Fruit fly (Drosophila melanogaster) whole organism, adult: ENCODE results near the gene CG17145.

ENCODE experiments used
- CG12768 ChIP-seq: fragments of 200-800 bp; sonication (Bioruptor generic); optimal IDR thresholded peaks from 2 replicates; lab custom pipeline; 2017; ENCODE audit warnings: missing biosample characterization, missing genetic modification characterization, mild to moderate bottlenecking, moderate library complexity, missing genetic modification reagents
- CG14711 ChIP-seq: fragments of 200-800 bp; sonication (Bioruptor generic); optimal IDR thresholded peaks from 2 replicates; lab custom pipeline; 2018; ENCODE audit warnings: missing biosample characterization, mild to moderate bottlenecking, missing genetic modification characterization, moderate library complexity
- CG5204 ChIP-seq: fragments of 200-800 bp; sonication (Bioruptor generic); optimal IDR thresholded peaks from 2 replicates; lab custom pipeline; 2016; ENCODE audit warnings: missing biosample characterization, missing genetic modification characterization
- CG7101 ChIP-seq: fragments of 200-800 bp; sonication (Bioruptor generic); optimal IDR thresholded peaks from 2 replicates; lab custom pipeline; 2018; ENCODE audit warnings: missing biosample characterization, mild to moderate bottlenecking, missing genetic modification characterization, moderate library complexity
- Mnt ChIP-seq: fragments of 200-800 bp; sonication (Bioruptor generic); optimal IDR thresholded peaks from 2 replicates; lab custom pipeline; 2016; ENCODE audit warnings: missing biosample characterization, mild to moderate bottlenecking, missing genetic modification characterization
- kay ChIP-seq: fragments of 200-800 bp; sonication (Bioruptor generic); peaks from one replicate; lab custom pipeline; 2016; ENCODE audit warnings: missing biosample characterization, missing genetic modification characterization, borderline replicate concordance

dm6 chr3L:20186294-20187020 lies 35.2 kb upstream of the CG17145 start:
- no peak for TF ChIP-seq kay
- no peak for TF ChIP-seq CG12768 (GFP tag; lab: Kevin White, UChicago)
- no peak for TF ChIP-seq CG5204 (GFP tag; lab: Kevin White, UChicago)
- TF ChIP-seq Mnt (GFP tag; lab: Kevin White, UChicago): no peak
- no peak for TF ChIP-seq CG14711 (tag; lab: Kevin White, UChicago)
- no peak for TF ChIP-seq CG7101 (tag; lab: Kevin White, UChicago)
